Worm (Caenorhabditis elegans): Measurements from ENCODE around the gene tomm-20.
"Not testable (repeated sequence)": the region's sequence is repeated elsewhere in the genome, so short reads cannot be mapped to it uniquely, and the experiment has no call there.

Gene tomm-20

DNA sequence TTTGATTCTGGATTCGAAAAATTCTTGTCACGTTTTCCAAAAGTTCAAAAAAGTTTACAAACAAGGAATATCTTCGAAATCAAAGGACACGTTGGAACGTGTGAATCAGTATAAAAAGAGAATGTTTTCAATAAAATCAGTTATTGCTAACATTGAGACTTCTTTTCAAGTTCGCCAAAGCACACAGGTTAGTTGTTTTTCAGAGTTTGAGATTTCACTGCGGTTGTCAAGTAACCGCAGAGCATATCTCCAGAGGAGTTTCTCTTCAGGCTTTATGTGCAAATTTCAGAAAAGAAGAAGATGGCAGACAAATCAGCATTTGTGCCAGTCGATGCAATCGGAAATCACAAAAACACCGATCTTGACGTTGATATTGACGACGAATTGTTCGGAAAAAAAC is 42.9 kb upstream of the tomm-20 start, which contains the start of gene K01D12.15:
K01D12.15 (plus strand) TSS at position 301 of the 400 bp plus-strand sequence.
- TF ChIP-seq tbx-2 (tag; optimal IDR thresholded peaks at IDR 0.05) (no peak), lsy-12 (tag; optimal IDR thresholded peaks at IDR 0.05) (no peak), unc-62 (GFP tag; optimal IDR thresholded peaks at IDR 0.05) (no peak), nhr-25 (tag; optimal IDR thresholded peaks at IDR 0.05) (no peak), sea-2 (GFP tag; optimal IDR thresholded peaks at IDR 0.05) (no peak), fkh-2 (tag; optimal IDR thresholded peaks at IDR 0.05) (no peak), skn-1 (tag; optimal IDR thresholded peaks at IDR 0.05) (no peak), ceh-28 (tag; optimal IDR thresholded peaks at IDR 0.05) (no peak), nhr-43 (tag; optimal IDR thresholded peaks at IDR 0.05; ENCODE audit: poor library complexity, severe bottlenecking) (no peak), nhr-23 (tag; optimal IDR thresholded peaks at IDR 0.05) (no peak), nfya-1 (tag; optimal IDR thresholded peaks at IDR 0.05; ENCODE audit: insufficient read depth) (no peak), unc-39 (tag; optimal IDR thresholded peaks at IDR 0.05) (no peak)

DNA sequence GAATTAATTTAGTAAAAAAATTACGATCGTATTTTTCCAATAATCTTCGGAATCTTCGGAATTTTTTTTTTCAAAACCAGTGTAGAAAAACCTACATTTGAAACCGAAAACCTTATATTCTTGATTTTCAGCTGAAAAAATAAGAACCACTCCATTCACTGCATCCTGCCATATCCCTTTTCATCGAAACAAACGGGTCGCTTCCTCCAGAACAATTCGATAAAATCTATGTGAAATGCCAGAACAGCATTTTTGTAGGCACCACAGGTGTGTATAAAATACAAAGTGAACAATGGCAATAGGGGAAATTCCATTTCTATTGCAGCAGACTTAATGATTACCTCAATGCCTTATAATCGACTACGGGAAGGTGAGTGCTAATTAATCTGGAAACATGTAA is 34.0 kb upstream of the tomm-20 start, which contains the start of gene K01D12.1:
K01D12.1 (plus strand) TSS at position 301 of the 400 bp plus-strand sequence.
- TF ChIP-seq ZK546.5 (tag; optimal IDR thresholded peaks at IDR 0.05) (no peak), nhr-76 (tag; optimal IDR thresholded peaks at IDR 0.05) (no peak), nhr-43 (tag; optimal IDR thresholded peaks at IDR 0.05; ENCODE audit: poor library complexity, severe bottlenecking) (no peak), nhr-11 (tag; optimal IDR thresholded peaks at IDR 0.05) (no peak), zag-1 (tag; optimal IDR thresholded peaks at IDR 0.05) (no peak), eor-1 (tag; optimal IDR thresholded peaks at IDR 0.05) (no peak), snpc-4 (tag; optimal IDR thresholded peaks at IDR 0.05) (no peak), lin-15B (tag; optimal IDR thresholded peaks at IDR 0.05) (no peak), mdl-1 (tag; optimal IDR thresholded peaks at IDR 0.05) (no peak), nhr-67 (tag; optimal IDR thresholded peaks at IDR 0.05) (no peak), nhr-25 (tag; optimal IDR thresholded peaks at IDR 0.05) (no peak), ceh-82 (tag; optimal IDR thresholded peaks at IDR 0.05) (no peak), ztf-11 (tag; optimal IDR thresholded peaks at IDR 0.05) (no peak), ztf-4 (tag; optimal IDR thresholded peaks at IDR 0.05) (no peak), lsy-12 (tag; optimal IDR thresholded peaks at IDR 0.05) (no peak), unc-62 (GFP tag; optimal IDR thresholded peaks at IDR 0.05) (no peak), aly-2 (tag; optimal IDR thresholded peaks at IDR 0.05) (no peak), ama-1 (optimal IDR thresholded peaks at IDR 0.05) (no peak)

DNA sequence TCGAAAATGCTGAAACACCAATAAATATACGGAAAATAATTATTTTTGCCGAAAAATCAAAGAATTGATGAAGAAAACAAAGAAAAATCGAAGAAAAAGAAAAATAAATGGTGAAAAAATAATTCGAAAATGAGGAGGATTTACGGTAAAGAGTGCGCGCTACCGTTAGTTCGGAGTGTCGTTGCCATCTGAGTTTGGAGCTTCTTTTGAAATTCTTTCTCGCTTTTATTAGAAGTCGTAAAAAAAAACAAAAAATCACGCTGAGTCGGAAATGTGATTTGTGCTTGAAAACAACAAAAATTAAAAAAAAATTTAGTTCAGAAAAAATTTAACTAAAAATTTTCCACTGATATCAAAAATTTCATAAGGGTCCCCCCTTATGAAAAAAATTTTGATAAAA is 31.0 kb upstream of the tomm-20 start, which contains the start of gene F23H12.10:
F23H12.10 (minus strand) TSS at position 12 of the 400 bp plus-strand sequence.
- not testable (repeated sequence) for TF ChIP-seq daf-12, hmg-11, nhr-237 (tag; optimal IDR thresholded peaks at IDR 0.05)

DNA sequence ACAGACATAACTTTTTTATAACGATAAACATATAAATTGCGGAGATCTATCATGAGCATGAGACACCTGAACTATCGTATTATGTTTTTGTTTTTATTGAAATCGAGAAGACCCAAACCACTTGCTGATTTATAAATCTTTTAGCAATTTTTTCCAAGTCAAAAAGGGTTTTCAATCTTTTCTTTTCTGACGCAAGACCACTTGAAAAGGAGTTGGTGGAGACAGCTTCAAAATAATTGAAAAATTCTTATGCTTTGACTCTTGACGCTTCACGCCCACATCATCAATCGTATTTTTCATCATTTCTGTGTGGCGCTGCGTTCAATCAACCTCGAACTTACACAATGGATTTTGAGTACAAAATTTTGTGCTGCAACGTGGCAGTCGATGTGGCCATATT is 28.1 kb upstream of the tomm-20 start, which contains the start of gene F23H12.7:
F23H12.7 (plus strand) TSS at position 301 of the 400 bp plus-strand sequence.
- TF ChIP-seq ZK546.5 (tag; optimal IDR thresholded peaks at IDR 0.05) (no peak), daf-12 (tag; optimal IDR thresholded peaks at IDR 0.05) (no peak), elt-1 (tag; optimal IDR thresholded peaks at IDR 0.05) (no peak), fos-1 (tag; optimal IDR thresholded peaks at IDR 0.05) (no peak), ama-1 (optimal IDR thresholded peaks at IDR 0.05) (no peak), nhr-25 (tag; optimal IDR thresholded peaks at IDR 0.05) (no peak), nhr-43 (tag; optimal IDR thresholded peaks at IDR 0.05; ENCODE audit: poor library complexity, severe bottlenecking) (no peak), nfya-1 (tag; optimal IDR thresholded peaks at IDR 0.05; ENCODE audit: insufficient read depth) (no peak), R02D3.7 (tag; optimal IDR thresholded peaks at IDR 0.05) (no peak), jun-1 (tag; optimal IDR thresholded peaks at IDR 0.05) (no peak), nhr-12 (tag; optimal IDR thresholded peaks at IDR 0.05) (no peak), eor-1 (tag; optimal IDR thresholded peaks at IDR 0.05) (no peak), unc-39 (tag; optimal IDR thresholded peaks at IDR 0.05) (no peak), ztf-4 (tag; optimal IDR thresholded peaks at IDR 0.05) (no peak)

DNA sequence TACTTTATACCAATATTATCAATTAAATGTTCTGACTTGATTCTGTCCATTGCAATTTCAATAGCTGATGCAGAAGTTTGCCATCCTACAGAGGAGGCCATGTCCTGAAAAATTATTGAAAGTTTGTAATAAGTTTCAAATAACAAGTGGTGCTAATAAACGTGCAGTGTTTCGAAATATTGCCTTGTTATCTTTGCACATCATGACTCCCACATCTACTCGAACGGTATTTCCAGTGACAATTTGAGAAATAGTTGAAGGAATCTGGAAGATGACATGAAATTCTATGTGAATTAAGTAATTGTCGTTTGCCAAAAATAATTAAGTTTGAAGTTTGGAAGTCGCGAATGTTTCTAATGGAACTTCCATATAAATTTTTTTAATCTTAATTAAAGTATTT is 26.2 kb upstream of the tomm-20 start, which contains the start of gene gcy-13:
gcy-13 (minus strand) TSS at position 101 of the 400 bp plus-strand sequence.
- TF ChIP-seq egl-5 (tag; optimal IDR thresholded peaks at IDR 0.05), result no peak
- no peak for TF ChIP-seq ceh-82 (tag; optimal IDR thresholded peaks at IDR 0.05)
- TF ChIP-seq elt-3 (tag; optimal IDR thresholded peaks at IDR 0.05), result no peak
- no peak for TF ChIP-seq snpc-4 (tag; optimal IDR thresholded peaks at IDR 0.05)
- no peak for TF ChIP-seq nhr-76 (tag; optimal IDR thresholded peaks at IDR 0.05)
- TF ChIP-seq zag-1 (tag; optimal IDR thresholded peaks at IDR 0.05), result no peak

Data from whole organism, L3 larva.